Worm (Caenorhabditis elegans) whole organism, young adult: Measurements from ENCODE around the gene gpx-3.

Source experiments
- F39B2.1 ChIP-seq: fragments of 200-800 bp; sonication (Bioruptor generic); IDR thresholded peaks from 2 replicates; pipeline ENCODE4 v1.3.6; 2022; ENCODE audit warnings: missing genetic modification reagents, missing genetic modification characterization, missing compliant biosample characterization
- T07F8.4 ChIP-seq: sonication (generic microtip); optimal IDR thresholded peaks from 2 replicates; lab custom pipeline; 2016; ENCODE audit warnings: mild to moderate bottlenecking, missing genetic modification characterization, moderate library complexity, missing compliant biosample characterization
- Y53F4B.3 ChIP-seq: fragments of 200-800 bp; sonication (Bioruptor generic); IDR thresholded peaks from 2 replicates; pipeline ENCODE4 v1.3.6; 2022; ENCODE audit warnings: missing genetic modification reagents, missing genetic modification characterization, missing compliant biosample characterization
- ama-1 ChIP-seq, 3 experiments: fragments of 150-350 bp in 1 of 3; sonication (generic microtip) in 2 of 3; optimal IDR thresholded peaks; 2 replicates each; lab custom pipeline; 2014 to 2018; ENCODE audit warnings: missing biosample characterization in 2 of 3, missing genetic modification characterization in 2 of 3, missing genetic modification reagents in 2 of 3
- attf-6 ChIP-seq: fragments of 200-800 bp; sonication (Bioruptor generic); IDR thresholded peaks from 2 replicates; pipeline ENCODE4 v1.3.6; 2022; ENCODE audit warnings: missing genetic modification reagents, missing genetic modification characterization, missing compliant biosample characterization
- dox-1 ChIP-seq: fragments of 200-800 bp; sonication (Bioruptor generic); IDR thresholded peaks from 2 replicates; pipeline ENCODE4 v1.3.6; 2022; ENCODE audit warnings: missing genetic modification reagents, missing genetic modification characterization, missing compliant biosample characterization
- rpc-1 ChIP-seq, 2 experiments: fragments of 150-350 bp in 1 of 2; sonication (generic microtip) in 1 of 2; optimal IDR thresholded peaks; 2 replicates each; lab custom pipeline; 2014 to 2018; ENCODE audit warnings: missing biosample characterization in 1 of 2, missing genetic modification characterization in 1 of 2, missing genetic modification reagents in 1 of 2, missing genotype in 1 of 2
- tbp1 ChIP-seq: fragments of 200-800 bp; sonication (Bioruptor generic); optimal IDR thresholded peaks from 2 replicates; lab custom pipeline; 2018; ENCODE audit warnings: mild to moderate bottlenecking, missing genetic modification characterization, missing compliant biosample characterization
- unc-62 ChIP-seq: fragments of 150-350 bp; optimal IDR thresholded peaks from 2 replicates; lab custom pipeline; 2014; ENCODE audit warnings: missing biosample characterization, missing genetic modification reagents, missing genetic modification characterization
- ztf-18 ChIP-seq: sonication (generic microtip); optimal IDR thresholded peaks from 2 replicates; lab custom pipeline; 2016; ENCODE audit warnings: missing genotype, mild to moderate bottlenecking, missing genetic modification characterization, missing compliant biosample characterization
- ztf-25 ChIP-seq: fragments of 200-800 bp; sonication (Bioruptor generic); IDR thresholded peaks from 2 replicates; pipeline ENCODE4 v1.3.6; 2022; ENCODE audit warnings: missing genetic modification reagents, missing genetic modification characterization, missing compliant biosample characterization

ce11 chrX:9629552-9629951, 41.8 kb downstream of the gpx-3 start:
- TF ChIP-seq unc-62 (GFP tag; lab: Kevin White, UChicago) (no peak), T07F8.4 (tag; lab: Kevin White, UChicago) (no peak), F39B2.1 (GFP tag; lab: Robert Waterston, UW) (no peak), attf-6 (GFP tag; lab: Robert Waterston, UW) (no peak), rpc-1 (optimal IDR thresholded peaks at IDR 0.05; lab: Kevin White, UChicago) (no peak), rpc-1 (tag; optimal IDR thresholded peaks at IDR 0.05; lab: Kevin White, UChicago) (no peak), tbp1 (GFP tag; lab: Kevin White, UChicago) (no peak), ztf-18 (tag; lab: Kevin White, UChicago) (no peak), ztf-25 (GFP tag; lab: Robert Waterston, UW) (no peak), ama-1 (optimal IDR thresholded peaks at IDR 0.05; lab: Kevin White, UChicago) (no peak), ama-1 (GFP tag; optimal IDR thresholded peaks at IDR 0.05; lab: Kevin White, UChicago) (no peak), dox-1 (no peak), Y53F4B.3 (no peak)
